Fruit fly (Drosophila melanogaster) whole organism, prepupa: ENCODE results near the gene CG17906.

Experiments
- CG11294 ChIP-seq: fragments of 200-800 bp; sonication (Bioruptor generic); IDR thresholded peaks from 2 replicates; pipeline ENCODE4 v1.3.6; 2022; ENCODE audit warnings: missing biosample characterization, missing genetic modification characterization
- CG15336 ChIP-seq: fragments of 200-800 bp; sonication (Bioruptor generic); IDR thresholded peaks from 2 replicates; pipeline ENCODE4 v1.3.6; 2022; ENCODE audit warnings: missing biosample characterization, missing genetic modification characterization
- CG3919 ChIP-seq: fragments of 200-800 bp; sonication (Bioruptor generic); optimal IDR thresholded peaks from 3 replicates; lab custom pipeline; 2016; ENCODE audit warnings: missing biosample characterization, missing genetic modification characterization
- CG4318 ChIP-seq: fragments of 200-800 bp; sonication (Bioruptor generic); optimal IDR thresholded peaks from 3 replicates; lab custom pipeline; 2017; ENCODE audit warnings: missing biosample characterization, mild to moderate bottlenecking, missing genetic modification characterization
- CG6854 ChIP-seq: fragments of 200-800 bp; sonication (Bioruptor generic); optimal IDR thresholded peaks from 2 replicates; lab custom pipeline; 2017; ENCODE audit warnings: missing biosample characterization, mild to moderate bottlenecking, missing genetic modification characterization
- Eip93F ChIP-seq: fragments of 200-800 bp; sonication (Bioruptor generic); optimal IDR thresholded peaks from 2 replicates; lab custom pipeline; 2016; ENCODE audit warnings: missing biosample characterization, mild to moderate bottlenecking, missing genetic modification characterization
- Smox ChIP-seq: fragments of 200-800 bp; sonication (Bioruptor generic); optimal IDR thresholded peaks from 3 replicates; lab custom pipeline; 2016; ENCODE audit warnings: missing biosample characterization, missing genetic modification characterization
- achi ChIP-seq: fragments of 200-800 bp; sonication (Bioruptor generic); optimal IDR thresholded peaks from 3 replicates; lab custom pipeline; 2016; ENCODE audit warnings: missing biosample characterization, missing genetic modification characterization
- esn ChIP-seq: fragments of 200-800 bp; sonication (Bioruptor generic); optimal IDR thresholded peaks from 2 replicates; lab custom pipeline; 2016; ENCODE audit warnings: missing biosample characterization, mild to moderate bottlenecking, missing genetic modification characterization, moderate library complexity
- fd59A ChIP-seq: fragments of 200-800 bp; sonication (Bioruptor generic); optimal IDR thresholded peaks from 2 replicates; lab custom pipeline; 2017; ENCODE audit warnings: missing biosample characterization, mild to moderate bottlenecking, missing genetic modification characterization, missing genetic modification reagents
- lz ChIP-seq: fragments of 200-800 bp; sonication (Bioruptor generic); optimal IDR thresholded peaks from 3 replicates; lab custom pipeline; 2016; ENCODE audit warnings: missing biosample characterization, missing genetic modification characterization
- pdm3 ChIP-seq: fragments of 200-800 bp; sonication (Bioruptor generic); optimal IDR thresholded peaks from 3 replicates; lab custom pipeline; 2016; ENCODE audit warnings: missing biosample characterization, missing genetic modification characterization
- ss ChIP-seq, 2 experiments: fragments of 200-800 bp; sonication (Bioruptor generic); optimal IDR thresholded peaks; 2 replicates in 1 of 2; 3 replicates in 1 of 2; lab custom pipeline; 2017 to 2018; ENCODE audit warnings: mild to moderate bottlenecking in 2 of 2, missing biosample characterization in 2 of 2, missing genetic modification characterization in 2 of 2, moderate library complexity in 1 of 2

DNA sequence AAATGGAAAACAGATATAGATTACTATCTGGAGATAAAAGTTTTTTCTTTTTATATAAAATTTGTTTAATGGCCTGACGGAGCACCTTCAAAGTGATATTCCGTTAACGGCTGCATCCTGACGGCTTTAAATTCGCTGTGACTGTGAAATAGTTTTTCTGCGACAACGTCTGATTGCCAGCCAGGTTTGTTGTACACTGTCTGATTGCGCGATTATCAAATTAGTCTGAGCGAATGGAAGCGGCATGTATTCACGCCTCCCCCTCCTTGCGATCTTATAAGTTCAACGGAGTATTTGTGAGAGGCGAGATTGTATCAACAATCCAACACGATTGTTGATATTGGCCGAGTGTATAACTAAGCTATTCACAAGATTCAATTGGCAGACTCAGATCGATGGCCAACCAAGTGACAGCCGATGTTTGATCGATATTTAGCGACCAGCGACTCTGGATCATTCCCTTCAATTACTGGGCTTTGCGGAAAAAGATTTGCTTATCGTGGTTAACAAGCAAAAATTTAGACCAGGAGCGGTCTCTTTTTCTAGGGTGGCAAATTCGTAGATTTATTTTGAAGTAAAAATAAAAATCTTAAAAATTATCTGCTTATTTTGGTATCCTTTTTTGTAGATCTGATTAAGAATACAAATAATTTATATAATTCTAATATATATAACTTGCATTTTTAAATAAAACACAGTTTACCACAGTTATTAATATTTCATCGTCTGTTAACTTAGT lies 38.4 kb upstream of the CG17906 start:
- TF ChIP-seq pdm3 (no peak), ss (GFP tag; optimal IDR thresholded peaks at IDR 0.05; lab: Kevin White, UChicago) (no peak), CG4318 (GFP tag; lab: Kevin White, UChicago) (no peak), CG15336 (GFP tag; lab: Robert Waterston, UW) (no peak), CG11294 (GFP tag; lab: Robert Waterston, UW) (no peak), CG6854 (GFP tag; lab: Kevin White, UChicago) (no peak), fd59A (GFP tag; lab: Kevin White, UChicago) (no peak), achi (GFP tag; lab: Kevin White, UChicago) (no peak), CG3919 (no peak), Smox (GFP tag; lab: Kevin White, UChicago) (no peak), esn (GFP tag; lab: Kevin White, UChicago) (no peak), lz (GFP tag; lab: Kevin White, UChicago) (no peak), Eip93F (no peak)
